Fruit fly (Drosophila melanogaster) whole organism, adult: ENCODE measurements around the gene Lip2.

ENCODE experiments used
- CG11617 ChIP-seq: fragments of 200-800 bp; sonication (Bioruptor generic); optimal IDR thresholded peaks from 2 replicates; lab custom pipeline; 2017; ENCODE audit warnings: mild to moderate bottlenecking, missing biosample characterization, missing genetic modification reagents, missing genetic modification characterization
- Hr96 ChIP-seq: fragments of 200-800 bp; sonication (Bioruptor generic); optimal IDR thresholded peaks from 2 replicates; lab custom pipeline; 2016; ENCODE audit warnings: missing biosample characterization, missing genetic modification characterization
- bab1 ChIP-seq: fragments of 200-800 bp; sonication (Bioruptor generic); optimal IDR thresholded peaks from 3 replicates; lab custom pipeline; 2019; ENCODE audit warnings: missing biosample characterization, mild to moderate bottlenecking, missing genetic modification characterization, moderate library complexity
- cic ChIP-seq: fragments of 200-800 bp; sonication (Bioruptor generic); optimal IDR thresholded peaks from 2 replicates; lab custom pipeline; 2017; ENCODE audit warnings: missing biosample characterization, mild to moderate bottlenecking, missing genetic modification characterization, moderate library complexity
- cnc ChIP-seq, 2 experiments: fragments of >200 bp; optimal IDR thresholded peaks; 2 replicates each; lab custom pipeline; 2017
- kay ChIP-seq: fragments of 200-800 bp; sonication (Bioruptor generic); peaks from one replicate; lab custom pipeline; 2016; ENCODE audit warnings: missing biosample characterization, missing genetic modification characterization, borderline replicate concordance
- ovo ChIP-seq: fragments of 200-800 bp; sonication (Bioruptor generic); optimal IDR thresholded peaks from 2 replicates; lab custom pipeline; 2016; ENCODE audit warnings: missing biosample characterization, missing genetic modification characterization
- pad ChIP-seq: fragments of 200-800 bp; sonication (Bioruptor generic); optimal IDR thresholded peaks from 3 replicates; lab custom pipeline; 2017; ENCODE audit warnings: missing biosample characterization, missing genetic modification characterization, mild to moderate bottlenecking, moderate library complexity, missing genetic modification reagents
- tj ChIP-seq: fragments of 200-800 bp; sonication (Bioruptor generic); optimal IDR thresholded peaks from 3 replicates; lab custom pipeline; 2017; ENCODE audit warnings: missing biosample characterization, mild to moderate bottlenecking, missing genetic modification characterization, moderate library complexity

DNA sequence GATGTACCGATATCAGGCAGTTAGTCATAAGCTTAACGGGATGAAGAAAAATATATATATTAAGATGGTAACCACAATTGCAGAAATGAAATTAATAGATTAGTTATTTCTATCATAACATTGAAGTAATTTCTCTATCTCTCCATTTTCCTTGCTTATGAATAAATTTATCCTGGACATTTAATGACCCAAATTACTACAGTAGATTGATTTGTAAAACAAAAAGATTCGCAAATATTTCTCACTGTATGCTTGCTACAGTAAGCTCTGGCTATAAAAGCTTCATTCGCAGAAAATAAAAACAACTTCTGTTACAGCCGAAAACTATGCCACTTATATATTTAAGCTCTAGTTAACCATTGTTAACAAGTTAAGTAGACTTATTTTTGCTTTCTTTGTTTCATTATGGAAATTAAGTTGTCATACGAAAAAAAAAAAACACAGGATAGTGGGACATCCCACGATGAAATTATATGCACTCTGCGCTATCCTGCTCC is 28.6 kb downstream of the Lip2 start, which contains the start of gene CG17105:
- no peak for TF ChIP-seq CG11617
- TF ChIP-seq pad, result no peak
- TF ChIP-seq bab1, result no peak
- no peak for TF ChIP-seq cic (GFP tag; lab: Kevin White, UChicago)
- TF ChIP-seq ovo (GFP tag; lab: Kevin White, UChicago), result no peak
- TF ChIP-seq kay, result no peak
- no peak for TF ChIP-seq tj
- TF ChIP-seq Hr96 (GFP tag; lab: Kevin White, UChicago), result no peak
- no peak for TF ChIP-seq cnc (optimal IDR thresholded peaks at IDR 0.05; lab: Kevin White, UChicago)
